Fruit fly (Drosophila melanogaster): ENCODE results near the gene CG31805.

DNA sequence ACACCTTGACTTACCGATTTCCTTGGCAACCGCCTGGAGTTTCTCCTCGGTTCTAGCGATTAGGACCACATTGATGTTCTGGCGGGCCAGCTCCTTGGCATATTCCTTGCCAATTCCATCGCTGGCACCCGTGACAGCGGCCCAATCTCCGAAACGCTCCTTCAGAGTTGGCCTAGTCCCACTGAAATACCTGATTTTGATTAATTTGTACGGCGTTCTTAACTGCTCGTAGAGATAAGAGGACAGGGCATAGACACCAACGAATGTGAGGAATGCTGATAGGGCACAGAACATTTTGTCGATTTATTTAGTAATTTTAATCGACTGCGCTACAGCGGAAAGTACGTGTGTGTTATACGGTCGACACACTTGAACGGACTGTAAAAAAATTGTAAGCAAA lies 39.1 kb downstream of the CG31805 start, which contains the start of gene CG6012:
- TF ChIP-seq pdm3 (GFP tag; optimal IDR thresholded peaks at IDR 0.05) (no peak), fd85E (GFP tag; optimal IDR thresholded peaks at IDR 0.05) (no peak), fd59A (GFP tag; optimal IDR thresholded peaks at IDR 0.05) (no peak), CG7368 (GFP tag; optimal IDR thresholded peaks at IDR 0.05) (no peak), Ets96B (tag; optimal IDR thresholded peaks at IDR 0.05) (no peak), Hr38 (GFP tag; optimal IDR thresholded peaks at IDR 0.05) (no peak), svp (GFP tag) (no peak), ss (GFP tag; optimal IDR thresholded peaks at IDR 0.05) (no peak), Lpt (GFP tag; optimal IDR thresholded peaks at IDR 0.05) (no peak), Sox15 (GFP tag; optimal IDR thresholded peaks at IDR 0.05) (no peak), OdsH (GFP tag; optimal IDR thresholded peaks at IDR 0.05) (no peak), CG6808 (GFP tag; optimal IDR thresholded peaks at IDR 0.05) (no peak), dac (GFP tag; optimal IDR thresholded peaks at IDR 0.05) (no peak), Met (GFP tag; optimal IDR thresholded peaks at IDR 0.05) (no peak)
